Worm (Caenorhabditis elegans) whole organism, L3 larva: ENCODE measurements around the gene srsx-30.

Source experiments
- R02D3.7 ChIP-seq: fragments of 150-350 bp; optimal IDR thresholded peaks from 2 replicates; lab custom pipeline; 2014; ENCODE audit warnings: missing biosample characterization, missing genetic modification characterization
- ZK546.5 ChIP-seq: sonication (generic microtip); optimal IDR thresholded peaks from 2 replicates; lab custom pipeline; 2017; ENCODE audit warnings: missing biosample characterization, missing genetic modification characterization
- ama-1 ChIP-seq: fragments of 150-350 bp; optimal IDR thresholded peaks from 2 replicates; lab custom pipeline; 2018
- ceh-16 ChIP-seq: sonication (generic microtip); optimal IDR thresholded peaks from 2 replicates; lab custom pipeline; 2017; ENCODE audit warnings: missing biosample characterization, missing genetic modification characterization
- ceh-28 ChIP-seq: fragments of 150-350 bp; optimal IDR thresholded peaks from 2 replicates; lab custom pipeline; 2014; ENCODE audit warnings: missing biosample characterization, missing genetic modification reagents, missing genetic modification characterization
- ceh-82 ChIP-seq: fragments of 150-350 bp; optimal IDR thresholded peaks from 2 replicates; lab custom pipeline; 2014; ENCODE audit warnings: missing biosample characterization, missing genetic modification characterization
- daf-12 ChIP-seq: fragments of 150-350 bp; optimal IDR thresholded peaks from 2 replicates; lab custom pipeline; 2014; ENCODE audit warnings: missing biosample characterization, missing genetic modification reagents, missing genetic modification characterization
- egl-5 ChIP-seq: fragments of 150-350 bp; optimal IDR thresholded peaks from 2 replicates; lab custom pipeline; 2017; ENCODE audit warnings: missing biosample characterization, missing genetic modification reagents, missing genetic modification characterization, inconsistent platforms
- elt-1 ChIP-seq: fragments of 150-350 bp; optimal IDR thresholded peaks from 2 replicates; lab custom pipeline; 2014; ENCODE audit warnings: missing biosample characterization, missing genetic modification characterization
- elt-2 ChIP-seq: sonication (generic microtip); optimal IDR thresholded peaks from 2 replicates; lab custom pipeline; 2016; ENCODE audit warnings: missing genetic modification reagents, mild to moderate bottlenecking, missing genetic modification characterization, missing compliant biosample characterization
- elt-3 ChIP-seq, 3 experiments: fragments of 150-350 bp in 1 of 3; sonication (generic microtip) in 2 of 3; optimal IDR thresholded peaks; 2 replicates in 2 of 3; 4 replicates in 1 of 3; lab custom pipeline; 2014 to 2017; ENCODE audit warnings: missing biosample characterization in 3 of 3, missing genetic modification characterization in 3 of 3
- fkh-10 ChIP-seq: sonication (generic microtip); optimal IDR thresholded peaks from 2 replicates; lab custom pipeline; 2017; ENCODE audit warnings: missing biosample characterization, missing genetic modification reagents, missing genetic modification characterization
- fkh-2 ChIP-seq: fragments of 150-350 bp; optimal IDR thresholded peaks from 2 replicates; lab custom pipeline; 2014; ENCODE audit warnings: missing biosample characterization, missing genetic modification reagents, missing genetic modification characterization
- fos-1 ChIP-seq: fragments of 150-350 bp; optimal IDR thresholded peaks from 2 replicates; lab custom pipeline; 2014; ENCODE audit warnings: missing biosample characterization, missing genetic modification characterization
- hmg-11 ChIP-seq: sonication (generic microtip); optimal IDR thresholded peaks from 2 replicates; lab custom pipeline; 2016; ENCODE audit warnings: missing genetic modification characterization, missing compliant biosample characterization
- jun-1 ChIP-seq: fragments of 150-350 bp; optimal IDR thresholded peaks from 2 replicates; lab custom pipeline; 2014; ENCODE audit warnings: missing biosample characterization, missing genetic modification reagents, missing genetic modification characterization
- lin-15B ChIP-seq: fragments of 150-350 bp; optimal IDR thresholded peaks from 2 replicates; lab custom pipeline; 2014; ENCODE audit warnings: missing biosample characterization, missing genetic modification characterization
- lin-39 ChIP-seq: fragments of 150-350 bp; optimal IDR thresholded peaks from 2 replicates; lab custom pipeline; 2018; ENCODE audit warnings: missing biosample characterization, missing genetic modification reagents, missing genetic modification characterization
- lsy-12 ChIP-seq: sonication (generic microtip); optimal IDR thresholded peaks from 2 replicates; lab custom pipeline; 2016; ENCODE audit warnings: mild to moderate bottlenecking, missing genetic modification characterization, missing compliant biosample characterization
- mml-1 ChIP-seq: fragments of 150-350 bp; sonication (generic microtip); optimal IDR thresholded peaks from 3 replicates; lab custom pipeline; 2014; ENCODE audit warnings: missing biosample characterization, missing genetic modification characterization
- nfya-1 ChIP-seq: sonication (generic microtip); optimal IDR thresholded peaks from 2 replicates; lab custom pipeline; 2017; ENCODE audit warnings: missing genetic modification characterization, mild to moderate bottlenecking, missing compliant biosample characterization, antibody characterized with exemption, moderate library complexity; ENCODE audit not compliant: insufficient read depth
- nhr-12 ChIP-seq: fragments of 150-350 bp; optimal IDR thresholded peaks from 2 replicates; lab custom pipeline; 2014; ENCODE audit warnings: missing biosample characterization, missing genetic modification characterization
- nhr-23 ChIP-seq: fragments of 150-350 bp; optimal IDR thresholded peaks from 2 replicates; lab custom pipeline; 2014; ENCODE audit warnings: missing biosample characterization, missing genetic modification reagents, missing genetic modification characterization
- nhr-237 ChIP-seq: fragments of 150-350 bp; optimal IDR thresholded peaks from 2 replicates; lab custom pipeline; 2014; ENCODE audit warnings: missing biosample characterization, missing genetic modification characterization
- nhr-25 ChIP-seq: sonication (generic microtip); optimal IDR thresholded peaks from 2 replicates; lab custom pipeline; 2017; ENCODE audit warnings: missing biosample characterization, missing genetic modification characterization
- nhr-28 ChIP-seq: fragments of 150-350 bp; optimal IDR thresholded peaks from 2 replicates; lab custom pipeline; 2014; ENCODE audit warnings: missing biosample characterization, missing genetic modification characterization
- nhr-43 ChIP-seq: sonication (generic microtip); optimal IDR thresholded peaks from 2 replicates; lab custom pipeline; 2016; ENCODE audit warnings: mild to moderate bottlenecking, missing genetic modification characterization, missing compliant biosample characterization; ENCODE audit not compliant: poor library complexity, severe bottlenecking
- nhr-67 ChIP-seq: fragments of 150-350 bp; optimal IDR thresholded peaks from 2 replicates; lab custom pipeline; 2014; ENCODE audit warnings: missing biosample characterization, missing genetic modification characterization
- nhr-76 ChIP-seq: fragments of 150-350 bp; sonication (generic microtip); optimal IDR thresholded peaks from 5 replicates; lab custom pipeline; 2014; ENCODE audit warnings: missing biosample characterization, missing genetic modification characterization
- nhr-77 ChIP-seq: fragments of 150-350 bp; optimal IDR thresholded peaks from 2 replicates; lab custom pipeline; 2014; ENCODE audit warnings: missing biosample characterization, missing genetic modification characterization
- pha-4 ChIP-seq: fragments of 150-350 bp; optimal IDR thresholded peaks from 2 replicates; lab custom pipeline; 2014; ENCODE audit warnings: missing biosample characterization, missing genetic modification reagents, missing genetic modification characterization
- pqm-1 ChIP-seq: fragments of 150-350 bp; optimal IDR thresholded peaks from 2 replicates; lab custom pipeline; 2017; ENCODE audit warnings: missing biosample characterization, missing genetic modification characterization, inconsistent platforms
- sea-2 ChIP-seq: fragments of 150-350 bp; sonication (generic microtip); optimal IDR thresholded peaks from 4 replicates; lab custom pipeline; 2014; ENCODE audit warnings: missing biosample characterization, missing genetic modification reagents, missing genetic modification characterization
- skn-1 ChIP-seq: fragments of 150-350 bp; optimal IDR thresholded peaks from 2 replicates; lab custom pipeline; 2014; ENCODE audit warnings: missing biosample characterization, missing genetic modification characterization
- snpc-4 ChIP-seq: fragments of 150-350 bp; optimal IDR thresholded peaks from 2 replicates; lab custom pipeline; 2014; ENCODE audit warnings: missing biosample characterization, missing genetic modification characterization
- tbx-2 ChIP-seq: sonication (generic microtip); optimal IDR thresholded peaks from 2 replicates; lab custom pipeline; 2016; ENCODE audit warnings: mild to moderate bottlenecking, missing genetic modification characterization, missing compliant biosample characterization
- unc-39 ChIP-seq: sonication (generic microtip); optimal IDR thresholded peaks from 4 replicates; lab custom pipeline; 2017; ENCODE audit warnings: missing biosample characterization, missing genetic modification characterization
- zag-1 ChIP-seq: fragments of 150-350 bp; optimal IDR thresholded peaks from 2 replicates; lab custom pipeline; 2014; ENCODE audit warnings: missing biosample characterization, missing genetic modification characterization
- ztf-4 ChIP-seq: fragments of 150-350 bp; optimal IDR thresholded peaks from 2 replicates; lab custom pipeline; 2014; ENCODE audit warnings: missing biosample characterization, missing genetic modification characterization

The srsx-30 gene

ce11 chrV:10204863-10205338 is 46.3 kb downstream of the srsx-30 start, which contains the start of the genes ZK856.19 and ZK856.11:
Gene ZK856.19 (minus strand): TSS chrV:10204913.
Gene ZK856.11 (minus strand): TSS chrV:10204938.
- TF ChIP-seq sea-2 (GFP tag; lab: Kevin White, UChicago) (no peak), skn-1 (tag; lab: Kevin White, UChicago) (no peak), fkh-10 (GFP tag; lab: Kevin White, UChicago) (peak; percentile 28), hmg-11 (tag; lab: Kevin White, UChicago) (peak; percentile 28), pqm-1 (peak; percentile 30), nhr-76 (no peak), lin-15B (tag; lab: Kevin White, UChicago) (peak; percentile 92), ceh-16 (tag; lab: Kevin White, UChicago) (no peak), lsy-12 (tag; lab: Kevin White, UChicago) (peak; percentile 68), ztf-4 (tag; lab: Kevin White, UChicago) (no peak), nhr-28 (tag; lab: Kevin White, UChicago) (no peak), snpc-4 (peak; percentile 60), nhr-23 (tag; lab: Kevin White, UChicago) (peak; percentile 68), unc-39 (tag; lab: Kevin White, UChicago) (no peak), ceh-28 (peak; percentile 33), nhr-25 (no peak), mml-1 (tag; lab: Kevin White, UChicago) (no peak), nhr-43 (tag; lab: Kevin White, UChicago) (peak; percentile 59), tbx-2 (tag; lab: Kevin White, UChicago) (peak; percentile 29), ZK546.5 (tag; lab: Kevin White, UChicago) (no peak), jun-1 (tag; lab: Kevin White, UChicago) (peak; percentile 39), nfya-1 (tag; lab: Kevin White, UChicago) (peak; percentile 61), nhr-77 (tag; lab: Kevin White, UChicago) (no peak), elt-3 (tag; optimal IDR thresholded peaks at IDR 0.05; lab: Kevin White, UChicago) (no peak), fos-1 (tag; lab: Kevin White, UChicago) (no peak), ceh-82 (tag; lab: Kevin White, UChicago) (no peak), elt-1 (tag; lab: Kevin White, UChicago) (no peak), nhr-12 (tag; lab: Kevin White, UChicago) (no peak), ama-1 (lab: Kevin White, UChicago) (no peak), zag-1 (tag; lab: Kevin White, UChicago) (no peak), R02D3.7 (tag; lab: Kevin White, UChicago) (peak; percentile 86), nhr-237 (tag; lab: Kevin White, UChicago) (no peak), daf-12 (no peak), pha-4 (tag; lab: Kevin White, UChicago) (peak; percentile 88), fkh-2 (tag; lab: Kevin White, UChicago) (no peak), egl-5 (no peak), elt-2 (peak; percentile 43), nhr-67 (tag; lab: Kevin White, UChicago) (no peak), lin-39 (no peak)
- TF ChIP-seq, all 47 proteins: peak for 15

DNA sequence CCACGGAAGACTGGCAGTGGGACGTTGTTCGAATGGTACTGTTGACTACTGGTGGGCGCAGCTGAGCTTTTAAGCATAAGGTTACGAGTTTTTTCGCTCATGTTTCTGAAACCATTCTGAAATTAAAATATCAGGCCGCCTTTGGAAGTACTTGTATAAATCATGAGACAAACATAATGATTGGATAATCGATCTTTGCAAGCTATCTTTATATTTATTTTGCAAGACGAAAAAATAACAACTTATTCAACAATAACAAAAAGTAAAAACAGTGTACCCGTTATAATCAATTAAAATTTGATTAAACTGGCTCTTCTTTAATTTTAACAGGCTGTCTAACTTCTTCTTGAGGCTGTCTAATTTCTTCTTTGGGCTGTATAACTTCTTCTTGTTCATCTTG is 46.9 kb downstream of the srsx-30 start, which contains the start of gene ZK856.16:
ZK856.16 (minus strand) TSS at position 101 of the 400 bp plus-strand sequence.
- TF ChIP-seq jun-1 (tag; lab: Kevin White, UChicago) (no peak), zag-1 (tag; lab: Kevin White, UChicago) (no peak), ceh-82 (tag; lab: Kevin White, UChicago) (no peak), nhr-43 (tag; lab: Kevin White, UChicago) (no peak), lsy-12 (tag; lab: Kevin White, UChicago) (no peak), daf-12 (no peak), elt-1 (tag; lab: Kevin White, UChicago) (no peak), unc-39 (tag; lab: Kevin White, UChicago) (no peak)

ce11 chrV:10206502-10206901 is 47.9 kb downstream of the srsx-30 start, which contains the start of gene rpc-25:
Gene rpc-25 (minus strand): TSS chrV:10206602.
- TF ChIP-seq nhr-28 (tag; lab: Kevin White, UChicago) (no peak), pqm-1 (no peak), elt-3 (tag; optimal IDR thresholded peaks at IDR 0.05; lab: Kevin White, UChicago) (no peak), skn-1 (tag; lab: Kevin White, UChicago) (no peak), ceh-82 (tag; lab: Kevin White, UChicago) (no peak), unc-39 (tag; lab: Kevin White, UChicago) (no peak), daf-12 (no peak), ztf-4 (tag; lab: Kevin White, UChicago) (no peak), nhr-77 (tag; lab: Kevin White, UChicago) (no peak), jun-1 (tag; lab: Kevin White, UChicago) (no peak), hmg-11 (tag; lab: Kevin White, UChicago) (no peak)
